Fruit fly (Drosophila melanogaster): Measurements from ENCODE around the gene drongo.
A peak's percentile ranks its signal among the peaks of the same experiment; 100 is the strongest.

DNA sequence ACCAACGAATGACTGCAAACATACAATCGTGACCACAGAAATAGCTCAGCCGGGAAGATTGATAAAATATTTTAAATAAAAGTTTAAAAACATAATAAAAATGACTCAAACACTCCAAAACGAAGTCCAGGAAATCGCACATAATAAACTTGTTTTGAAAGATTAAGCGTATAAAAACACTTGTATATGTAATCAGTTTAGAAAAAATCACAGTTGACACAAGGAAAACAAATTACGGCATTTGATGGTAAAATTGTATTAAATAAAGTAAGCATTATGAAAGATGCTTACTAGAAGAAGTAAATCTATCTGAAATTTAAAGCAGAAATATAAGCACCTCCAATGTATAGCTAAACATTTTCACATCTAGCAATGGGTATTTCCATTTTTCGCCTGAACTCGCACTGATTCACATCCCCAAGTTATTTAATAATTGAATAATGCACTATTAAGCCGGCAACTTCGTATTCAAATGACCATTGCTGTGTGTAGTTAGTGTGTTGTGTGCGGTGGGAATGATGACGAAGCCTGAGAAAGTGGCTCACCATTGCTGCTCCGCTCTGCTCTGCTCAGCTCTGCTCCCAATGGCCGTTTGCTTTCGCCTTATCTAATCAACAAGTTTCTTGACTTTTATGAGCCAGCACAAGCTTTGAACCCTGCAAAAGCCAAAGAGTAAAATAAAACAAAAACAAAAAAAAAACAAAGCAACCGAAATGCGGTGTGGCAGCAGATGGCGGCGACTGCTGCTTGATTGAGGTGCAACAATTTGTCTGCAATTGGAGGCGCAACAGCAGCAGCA is 3.5 kb downstream of the drongo start:
- TF ChIP-seq h (GFP tag; optimal IDR thresholded peaks at IDR 0.05) (peak; percentile 35), dmrt93B (GFP tag; optimal IDR thresholded peaks at IDR 0.05) (peak; percentile 25), jim (GFP tag; optimal IDR thresholded peaks at IDR 0.05) (no peak), Sp1 (GFP tag; optimal IDR thresholded peaks at IDR 0.05) (peak; percentile 35), lola (GFP tag; optimal IDR thresholded peaks at IDR 0.05) (no peak), Hr78 (GFP tag; optimal IDR thresholded peaks at IDR 0.05) (no peak), Abd-B (GFP tag; optimal IDR thresholded peaks at IDR 0.05) (no peak), Dfd (GFP tag; optimal IDR thresholded peaks at IDR 0.05) (no peak), usp (GFP tag; optimal IDR thresholded peaks at IDR 0.05) (no peak), woc (GFP tag; optimal IDR thresholded peaks at IDR 0.05) (peak; percentile 36), br (GFP tag; optimal IDR thresholded peaks at IDR 0.05) (no peak), rgr (GFP tag; optimal IDR thresholded peaks at IDR 0.05) (peak; percentile 42)

Data from whole organism, wandering third instar larva.